Worm (Caenorhabditis elegans) whole organism, early embryonic: Measurements from ENCODE around the gene sqv-3.

Source experiments
- B0310.2 ChIP-seq: sonication (generic microtip); optimal IDR thresholded peaks from 2 replicates; lab custom pipeline; 2016; ENCODE audit warnings: mild to moderate bottlenecking, missing genetic modification characterization, missing compliant biosample characterization
- pes-1 ChIP-seq: fragments of 200-800 bp; sonication (Bioruptor generic); IDR thresholded peaks from 2 replicates; pipeline ENCODE4 v1.3.6; 2022; ENCODE audit warnings: missing genetic modification reagents, missing genetic modification characterization, missing compliant biosample characterization
- sea-1 ChIP-seq: fragments of 200-800 bp; sonication (Bioruptor generic); conservative IDR thresholded peaks from 2 replicates; pipeline ENCODE4 v1.3.6; 2022; ENCODE audit warnings: missing genetic modification characterization, missing compliant biosample characterization
- tbx-11 ChIP-seq: fragments of 200-800 bp; sonication (Bioruptor generic); IDR thresholded peaks from 2 replicates; pipeline ENCODE4 v1.3.6; 2022; ENCODE audit warnings: missing genetic modification characterization, missing compliant biosample characterization

- TF ChIP-seq sea-1 (GFP tag; lab: Robert Waterston, UW) (no peak), tbx-11 (no peak), pes-1 (GFP tag; lab: Robert Waterston, UW) (no peak), B0310.2 (no peak)
Observed at ce11 chrIII:9789083-9789482, 8.9 kb upstream of the sqv-3 start.
